Fruit fly (Drosophila melanogaster): ENCODE data around the gene Ubc7.

DNA sequence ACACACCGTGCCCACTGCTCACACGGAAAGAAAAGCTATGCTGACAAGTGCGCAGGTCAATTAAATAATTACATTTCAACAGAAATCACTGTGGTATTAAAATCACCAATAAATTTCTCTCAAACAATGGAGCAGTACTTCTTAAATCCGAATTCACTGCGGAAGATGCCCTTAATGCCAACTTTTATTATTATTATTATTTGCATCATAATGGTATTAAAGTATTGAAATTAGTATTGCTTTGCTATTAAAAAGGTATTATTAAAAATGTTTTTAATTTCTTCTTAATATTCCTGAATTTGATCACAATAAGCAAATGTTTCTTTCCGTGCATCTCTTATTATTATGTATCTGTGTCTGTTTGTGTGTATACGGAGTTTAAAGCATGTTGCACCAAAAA, 13.5 kb upstream of the Ubc7 start:
- TF ChIP-seq CTCF (optimal IDR thresholded peaks at IDR 0.05) (no peak), CG8478 (optimal IDR thresholded peaks at IDR 0.05) (no peak)
